Fruit fly (Drosophila melanogaster): ENCODE measurements around the gene Grip91.

Gene Grip91

dm6 chrX:13739411-13739888 is 5.0 kb downstream of the Grip91 start, which contains the start of gene CG11151 (continued):
- TF ChIP-seq Ets96B (tag; optimal IDR thresholded peaks at IDR 0.05) (peak; percentile 97), fkh (GFP tag; optimal IDR thresholded peaks at IDR 0.05) (peak; percentile 77), Sox15 (GFP tag; optimal IDR thresholded peaks at IDR 0.05) (peak; percentile 93), CG1621 (tag; optimal IDR thresholded peaks at IDR 0.05) (peak; percentile 97), Smox (GFP tag; optimal IDR thresholded peaks at IDR 0.05) (peak; percentile 98), Hr38 (GFP tag; optimal IDR thresholded peaks at IDR 0.05) (peak; percentile 75), pdm3 (GFP tag; optimal IDR thresholded peaks at IDR 0.05) (peak; percentile 98), Blimp-1 (GFP tag; optimal IDR thresholded peaks at IDR 0.05) (peak; percentile 83), fd59A (GFP tag; optimal IDR thresholded peaks at IDR 0.05) (peak; percentile 94), CG8119 (GFP tag; IDR thresholded peaks at IDR 0.05) (peak; percentile 95), dsx (GFP tag; optimal IDR thresholded peaks at IDR 0.05; ENCODE audit: poor library complexity, severe bottlenecking) (peak; percentile 95), topi (GFP tag; optimal IDR thresholded peaks at IDR 0.05) (peak; percentile 98), eg (GFP tag; IDR thresholded peaks at IDR 0.05) (peak; percentile 97), Lpt (GFP tag; optimal IDR thresholded peaks at IDR 0.05) (peak; percentile 96), CG32006 (GFP tag; optimal IDR thresholded peaks at IDR 0.05) (peak; percentile 97), CG8319 (GFP tag; optimal IDR thresholded peaks at IDR 0.05) (peak; percentile 92)

dm6 chrX:13737939-13738338 is 6.5 kb downstream of the Grip91 start, which contains the start of gene CG11134:
Gene CG11134, plus strand, starts transcription at chrX:13737942.
- peak; percentile 75 for TF ChIP-seq fkh (GFP tag; optimal IDR thresholded peaks at IDR 0.05)
- no peak for TF ChIP-seq esn (GFP tag; optimal IDR thresholded peaks at IDR 0.05)

dm6 chrX:13736174-13736482 is 8.4 kb downstream of the Grip91 start, which contains the start of gene g:
Gene g, minus strand, starts transcription at chrX:13736278.
- peak; percentile 72 for TF ChIP-seq CG1621 (tag; optimal IDR thresholded peaks at IDR 0.05)
- TF ChIP-seq CG34406 (GFP tag; optimal IDR thresholded peaks at IDR 0.05) = no peak
- no peak for TF ChIP-seq CG8319 (GFP tag; optimal IDR thresholded peaks at IDR 0.05)
- TF ChIP-seq dsx (GFP tag; optimal IDR thresholded peaks at IDR 0.05; ENCODE audit: poor library complexity, severe bottlenecking) = no peak
- TF ChIP-seq Gug (GFP tag; IDR thresholded peaks at IDR 0.05) = no peak
- TF ChIP-seq CG32006 (GFP tag; optimal IDR thresholded peaks at IDR 0.05) = no peak
- peak; percentile 36 for TF ChIP-seq fkh (GFP tag; optimal IDR thresholded peaks at IDR 0.05)
- TF ChIP-seq esn (GFP tag; optimal IDR thresholded peaks at IDR 0.05) = no peak
- no peak for TF ChIP-seq CG7368 (GFP tag; optimal IDR thresholded peaks at IDR 0.05)
- no peak for TF ChIP-seq CG6854 (GFP tag; optimal IDR thresholded peaks at IDR 0.05)
- TF ChIP-seq ss (GFP tag; optimal IDR thresholded peaks at IDR 0.05) = no peak
- no peak for TF ChIP-seq Eip93F (GFP tag; optimal IDR thresholded peaks at IDR 0.05)
- TF ChIP-seq CG9139 (GFP tag; optimal IDR thresholded peaks at IDR 0.05) = no peak
- no peak for TF ChIP-seq fd59A (GFP tag; optimal IDR thresholded peaks at IDR 0.05)
- peak; percentile 9 for TF ChIP-seq Sox14 (GFP tag; optimal IDR thresholded peaks at IDR 0.05)
- TF ChIP-seq CG8632 (GFP tag; optimal IDR thresholded peaks at IDR 0.05) = no peak
- no peak for TF ChIP-seq CG15336 (GFP tag; IDR thresholded peaks at IDR 0.05)
- TF ChIP-seq acj6 (GFP tag; optimal IDR thresholded peaks at IDR 0.05) = no peak
- peak; percentile 35 for TF ChIP-seq Eip78C (GFP tag)
- TF ChIP-seq Hr39 (GFP tag; optimal IDR thresholded peaks at IDR 0.05) = no peak
- no peak for TF ChIP-seq Hr4 (GFP tag; optimal IDR thresholded peaks at IDR 0.05)
- TF ChIP-seq Blimp-1 (GFP tag; optimal IDR thresholded peaks at IDR 0.05) = no peak
- no peak for TF ChIP-seq pdm3 (GFP tag; optimal IDR thresholded peaks at IDR 0.05)
- TF ChIP-seq topi (GFP tag; optimal IDR thresholded peaks at IDR 0.05) = no peak
- no peak for TF ChIP-seq CG10631 (GFP tag; optimal IDR thresholded peaks at IDR 0.05)
- no peak for TF ChIP-seq CG10669 (GFP tag; optimal IDR thresholded peaks at IDR 0.05)
- no peak for TF ChIP-seq Smox (GFP tag; optimal IDR thresholded peaks at IDR 0.05)
- no peak for TF ChIP-seq Ets96B (tag; optimal IDR thresholded peaks at IDR 0.05)
- TF ChIP-seq CG3919 (GFP tag; optimal IDR thresholded peaks at IDR 0.05) = no peak
- no peak for TF ChIP-seq net (GFP tag; optimal IDR thresholded peaks at IDR 0.05)
- TF ChIP-seq CG3032 (tag; optimal IDR thresholded peaks at IDR 0.05) = no peak
- TF ChIP-seq CG11762 (GFP tag; optimal IDR thresholded peaks at IDR 0.05; ENCODE audit: insufficient read depth) = no peak

All from whole organism, prepupa.